Worm (Caenorhabditis elegans) whole organism, L4/young adult: Measurements from ENCODE around the gene F14D2.11.

Experiments
- W03F9.2 ChIP-seq: fragments of 150-350 bp; optimal IDR thresholded peaks from 2 replicates; lab custom pipeline; 2014; ENCODE audit warnings: missing biosample characterization, missing genetic modification characterization
- dao-5 ChIP-seq: sonication (generic microtip); optimal IDR thresholded peaks from 2 replicates; lab custom pipeline; 2016; ENCODE audit warnings: missing genotype, missing genetic modification characterization, moderate library complexity, missing compliant biosample characterization
- him-1 ChIP-seq: sonication (generic microtip); optimal IDR thresholded peaks from 2 replicates; lab custom pipeline; 2016; ENCODE audit warnings: missing genotype, missing genetic modification reagents, missing genetic modification characterization, missing compliant biosample characterization

DNA sequence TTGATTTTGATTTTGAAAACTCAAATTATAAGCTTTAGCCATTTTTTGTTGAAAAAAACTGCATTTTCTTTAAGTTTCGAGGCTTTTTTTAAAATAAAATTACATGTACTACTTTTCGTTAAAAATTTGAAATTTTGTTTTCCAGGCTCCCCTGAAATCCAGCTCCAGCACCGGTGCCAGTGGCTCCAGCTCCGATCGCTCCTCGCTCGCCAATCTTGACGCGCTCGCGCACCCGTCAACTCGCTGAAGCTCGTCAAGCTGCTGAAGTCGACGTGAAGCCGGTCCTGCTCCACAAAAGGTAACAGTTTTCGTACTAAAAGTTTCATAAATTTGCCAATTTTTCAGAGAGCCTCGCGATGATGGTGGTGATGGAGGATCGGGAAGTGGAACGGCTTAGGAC lies 1.1 kb downstream of the F14D2.11 start:
- no peak for TF ChIP-seq dao-5 (tag; lab: Kevin White, UChicago)
- no peak for TF ChIP-seq W03F9.2
- no peak for TF ChIP-seq him-1
